Fruit fly (Drosophila melanogaster) whole organism, embryonic: Measurements from ENCODE around the gene SPARC.

Experiments used
- ATbp ChIP-seq: fragments of 200-800 bp; sonication (Bioruptor generic); optimal IDR thresholded peaks from 2 replicates; lab custom pipeline; 2017; ENCODE audit warnings: missing biosample characterization, mild to moderate bottlenecking, missing genetic modification characterization, missing genetic modification reagents
- Asciz ChIP-seq: fragments of 200-800 bp; sonication (Bioruptor generic); optimal IDR thresholded peaks from 2 replicates; lab custom pipeline; 2017; ENCODE audit warnings: missing biosample characterization, mild to moderate bottlenecking, missing genetic modification characterization, missing genetic modification reagents
- CG11247 ChIP-seq: fragments of 200-800 bp; sonication (Bioruptor generic); IDR thresholded peaks from 2 replicates; pipeline ENCODE4 v1.3.6; 2022; ENCODE audit warnings: missing biosample characterization, missing genetic modification characterization
- CG11696 ChIP-seq: fragments of 200-800 bp; sonication (Bioruptor generic); IDR thresholded peaks from 2 replicates; pipeline ENCODE4 v1.3.6; 2022; ENCODE audit warnings: missing biosample characterization, missing genetic modification characterization
- CG14710 ChIP-seq: fragments of 200-800 bp; sonication (Bioruptor generic); optimal IDR thresholded peaks from 3 replicates; lab custom pipeline; 2019; ENCODE audit warnings: missing biosample characterization, mild to moderate bottlenecking, missing genetic modification characterization, moderate library complexity
- CG15514 ChIP-seq: fragments of 200-800 bp; sonication (Bioruptor generic); optimal IDR thresholded peaks from 3 replicates; lab custom pipeline; 2017; ENCODE audit warnings: missing biosample characterization, missing genetic modification characterization, mild to moderate bottlenecking, moderate library complexity, missing genetic modification reagents
- CG18476 ChIP-seq: fragments of 200-800 bp; sonication (Bioruptor generic); optimal IDR thresholded peaks from 2 replicates; lab custom pipeline; 2016; ENCODE audit warnings: missing biosample characterization, mild to moderate bottlenecking, missing genetic modification characterization
- CG31224 ChIP-seq: fragments of 200-800 bp; sonication (Bioruptor generic); IDR thresholded peaks from 2 replicates; pipeline ENCODE4 v1.3.6; 2022; ENCODE audit warnings: missing biosample characterization, missing genetic modification characterization
- CG33213 ChIP-seq: fragments of 200-800 bp; sonication (Bioruptor generic); optimal IDR thresholded peaks from 3 replicates; lab custom pipeline; 2016; ENCODE audit warnings: missing biosample characterization, missing genetic modification characterization
- CG34422 ChIP-seq: fragments of 200-800 bp; sonication (Bioruptor generic); IDR thresholded peaks from 3 replicates; pipeline ENCODE4 v1.3.6; 2022; ENCODE audit warnings: missing biosample characterization, missing genetic modification characterization
- CG3838 ChIP-seq: fragments of 200-800 bp; sonication (Bioruptor generic); optimal IDR thresholded peaks from 3 replicates; lab custom pipeline; 2016; ENCODE audit warnings: missing biosample characterization, missing genetic modification characterization
- CG5180 ChIP-seq: fragments of 200-800 bp; sonication (Bioruptor generic); optimal IDR thresholded peaks from 3 replicates; lab custom pipeline; 2017; ENCODE audit warnings: missing biosample characterization, missing genetic modification characterization, mild to moderate bottlenecking, moderate library complexity, missing genetic modification reagents
- CG5245 ChIP-seq: fragments of 200-800 bp; sonication (Bioruptor generic); optimal IDR thresholded peaks from 3 replicates; lab custom pipeline; 2016; ENCODE audit warnings: missing biosample characterization, missing genetic modification characterization
- CG5953 ChIP-seq: fragments of 200-800 bp; sonication (Bioruptor generic); IDR thresholded peaks from 2 replicates; pipeline ENCODE4 v1.3.6; 2022; ENCODE audit warnings: missing biosample characterization, missing genetic modification characterization
- CG6272 ChIP-seq: fragments of 200-800 bp; sonication (Bioruptor generic); IDR thresholded peaks from 2 replicates; pipeline ENCODE4 v1.3.6; 2022; ENCODE audit warnings: missing biosample characterization, missing genetic modification characterization
- CG7556 ChIP-seq: fragments of 200-800 bp; sonication (Bioruptor generic); optimal IDR thresholded peaks from 2 replicates; lab custom pipeline; 2017; ENCODE audit warnings: missing biosample characterization, mild to moderate bottlenecking, missing genetic modification characterization
- CG8478 ChIP-seq: fragments of >200 bp; optimal IDR thresholded peaks from 2 replicates; lab custom pipeline; 2018
- CG8765 ChIP-seq: fragments of 200-800 bp; sonication (Bioruptor generic); IDR thresholded peaks from 2 replicates; pipeline ENCODE4 v1.3.6; 2022; ENCODE audit warnings: missing biosample characterization, missing genetic modification characterization
- CG9727 ChIP-seq: fragments of 200-800 bp; sonication (Bioruptor generic); optimal IDR thresholded peaks from 3 replicates; lab custom pipeline; 2017; ENCODE audit warnings: missing biosample characterization, mild to moderate bottlenecking, missing genetic modification characterization
- CG9932 ChIP-seq: fragments of 200-800 bp; sonication (Bioruptor generic); IDR thresholded peaks from 2 replicates; pipeline ENCODE4 v1.3.6; 2022; ENCODE audit warnings: missing biosample characterization, missing genetic modification characterization
- Dad ChIP-seq: fragments of 200-800 bp; sonication (Bioruptor generic); optimal IDR thresholded peaks from 3 replicates; lab custom pipeline; 2016; ENCODE audit warnings: missing biosample characterization, missing genetic modification characterization
- Dip3 ChIP-seq: fragments of 200-800 bp; sonication (Bioruptor generic); optimal IDR thresholded peaks from 3 replicates; lab custom pipeline; 2016; ENCODE audit warnings: missing biosample characterization, missing genetic modification characterization
- Doc3 ChIP-seq: fragments of 200-800 bp; sonication (Bioruptor generic); IDR thresholded peaks from 3 replicates; pipeline ENCODE4 v1.3.6; 2022; ENCODE audit warnings: missing biosample characterization, missing genetic modification characterization; ENCODE audit not compliant: partially characterized antibody
- Elba2 ChIP-seq: fragments of 200-800 bp; sonication (Bioruptor generic); optimal IDR thresholded peaks from 3 replicates; lab custom pipeline; 2016; ENCODE audit warnings: missing biosample characterization, missing genetic modification characterization
- H15 ChIP-seq: fragments of 200-800 bp; sonication (Bioruptor generic); IDR thresholded peaks from 3 replicates; pipeline ENCODE4 v1.3.6; 2022; ENCODE audit warnings: missing biosample characterization, missing genetic modification characterization
- HmgD ChIP-seq: fragments of 200-800 bp; sonication (Bioruptor generic); optimal IDR thresholded peaks from 3 replicates; lab custom pipeline; 2016; ENCODE audit warnings: missing biosample characterization, missing genetic modification characterization
- HmgZ ChIP-seq: fragments of 200-800 bp; sonication (Bioruptor generic); optimal IDR thresholded peaks from 2 replicates; lab custom pipeline; 2018; ENCODE audit warnings: missing biosample characterization, mild to moderate bottlenecking, missing genetic modification characterization
- Hmx ChIP-seq: fragments of 200-800 bp; sonication (Bioruptor generic); optimal IDR thresholded peaks from 2 replicates; lab custom pipeline; 2016; ENCODE audit warnings: missing biosample characterization, missing genetic modification characterization
- Hr39 ChIP-seq: fragments of >200 bp; optimal IDR thresholded peaks from 2 replicates; lab custom pipeline; 2017
- az2 ChIP-seq: fragments of 200-800 bp; sonication (Bioruptor generic); optimal IDR thresholded peaks from 3 replicates; lab custom pipeline; 2016; ENCODE audit warnings: missing biosample characterization, missing genetic modification characterization
- btn ChIP-seq: fragments of 200-800 bp; sonication (Bioruptor generic); optimal IDR thresholded peaks from 2 replicates; lab custom pipeline; 2016; ENCODE audit warnings: missing biosample characterization, missing genetic modification characterization
- chinmo ChIP-seq: fragments of 200-800 bp; sonication (Bioruptor generic); IDR thresholded peaks from 4 replicates; pipeline ENCODE4 v1.3.6; 2022; ENCODE audit warnings: missing biosample characterization, missing genetic modification characterization; ENCODE audit not compliant: partially characterized antibody
- dan ChIP-seq: fragments of 200-800 bp; sonication (Bioruptor generic); IDR thresholded peaks from 2 replicates; pipeline ENCODE4 v1.3.6; 2022; ENCODE audit warnings: missing biosample characterization, missing genetic modification characterization
- danr ChIP-seq: fragments of 200-800 bp; sonication (Bioruptor generic); IDR thresholded peaks from 2 replicates; pipeline ENCODE4 v1.3.6; 2022; ENCODE audit warnings: missing biosample characterization, missing genetic modification characterization
- dm ChIP-seq: fragments of 200-800 bp; sonication (Bioruptor generic); optimal IDR thresholded peaks from 3 replicates; lab custom pipeline; 2016; ENCODE audit warnings: missing biosample characterization, missing genetic modification characterization
- dmrt11E ChIP-seq: fragments of 200-800 bp; sonication (Bioruptor generic); optimal IDR thresholded peaks from 3 replicates; lab custom pipeline; 2018; ENCODE audit warnings: missing biosample characterization, mild to moderate bottlenecking, missing genetic modification characterization, moderate library complexity
- ems ChIP-seq: fragments of 200-800 bp; sonication (Bioruptor generic); optimal IDR thresholded peaks from 3 replicates; lab custom pipeline; 2016; ENCODE audit warnings: missing biosample characterization, missing genetic modification characterization
- gcm2 ChIP-seq: fragments of 200-800 bp; sonication (Bioruptor generic); optimal IDR thresholded peaks from 2 replicates; lab custom pipeline; 2016; ENCODE audit warnings: missing biosample characterization, missing genetic modification characterization
- lbe ChIP-seq: fragments of 200-800 bp; sonication (Bioruptor generic); optimal IDR thresholded peaks from 2 replicates; lab custom pipeline; 2016; ENCODE audit warnings: missing biosample characterization, mild to moderate bottlenecking, missing genetic modification characterization
- otp ChIP-seq: fragments of 200-800 bp; sonication (Bioruptor generic); IDR thresholded peaks from 3 replicates; pipeline ENCODE4, ENCODE4 v1.3.6; 2022; ENCODE audit warnings: missing biosample characterization, missing genetic modification characterization
- p53 ChIP-seq: fragments of 200-800 bp; sonication (Bioruptor generic); optimal IDR thresholded peaks from 2 replicates; lab custom pipeline; 2016; ENCODE audit warnings: missing biosample characterization, missing genetic modification characterization
- pan ChIP-seq, 4 experiments: fragments of >200 bp in 3 of 4; fragments of 200-800 bp in 1 of 4; sonication (Bioruptor generic) in 1 of 4; optimal IDR thresholded peaks in 3 of 4; IDR thresholded peaks in 1 of 4; 2 replicates each; pipeline versions ENCODE4 v1.3.6 to Lab custom; 2017 to 2022; ENCODE audit warnings: missing biosample characterization in 2 of 4, missing genetic modification characterization in 2 of 4, mixed read lengths in 1 of 4
- peb ChIP-seq: fragments of 200-800 bp; sonication (Bioruptor generic); IDR thresholded peaks from 2 replicates; pipeline ENCODE4 v1.3.6; 2022; ENCODE audit warnings: missing biosample characterization, missing genetic modification characterization
- sc ChIP-seq, 3 experiments: fragments of >200 bp in 2 of 3; fragments of 200-800 bp in 1 of 3; sonication (Bioruptor generic) in 1 of 3; optimal IDR thresholded peaks; 2 replicates in 2 of 3; 3 replicates in 1 of 3; lab custom pipeline; 2017; ENCODE audit warnings: mild to moderate bottlenecking in 1 of 3, missing biosample characterization in 1 of 3, missing genetic modification characterization in 1 of 3, missing genetic modification reagents in 1 of 3
- schlank ChIP-seq: fragments of 200-800 bp; sonication (Bioruptor generic); optimal IDR thresholded peaks from 2 replicates; lab custom pipeline; 2018; ENCODE audit warnings: missing biosample characterization, mild to moderate bottlenecking, missing genetic modification characterization
- sr ChIP-seq: fragments of 200-800 bp; sonication (Bioruptor generic); IDR thresholded peaks from 3 replicates; pipeline ENCODE4 v1.3.6; 2022; ENCODE audit warnings: missing biosample characterization, missing genetic modification characterization
- trem ChIP-seq: fragments of 200-800 bp; optimal IDR thresholded peaks from 3 replicates; lab custom pipeline; 2019; ENCODE audit warnings: missing biosample characterization, mild to moderate bottlenecking, missing genetic modification characterization, moderate library complexity
- ttk ChIP-seq: fragments of 200-800 bp; sonication (Bioruptor generic); IDR thresholded peaks from 2 replicates; pipeline ENCODE4 v2.1.2; 2022; ENCODE audit warnings: missing biosample characterization, missing genetic modification characterization
- tx ChIP-seq: fragments of 200-800 bp; sonication (Bioruptor generic); optimal IDR thresholded peaks from 2 replicates; lab custom pipeline; 2016; ENCODE audit warnings: missing biosample characterization, missing genetic modification characterization

The SPARC gene

DNA sequence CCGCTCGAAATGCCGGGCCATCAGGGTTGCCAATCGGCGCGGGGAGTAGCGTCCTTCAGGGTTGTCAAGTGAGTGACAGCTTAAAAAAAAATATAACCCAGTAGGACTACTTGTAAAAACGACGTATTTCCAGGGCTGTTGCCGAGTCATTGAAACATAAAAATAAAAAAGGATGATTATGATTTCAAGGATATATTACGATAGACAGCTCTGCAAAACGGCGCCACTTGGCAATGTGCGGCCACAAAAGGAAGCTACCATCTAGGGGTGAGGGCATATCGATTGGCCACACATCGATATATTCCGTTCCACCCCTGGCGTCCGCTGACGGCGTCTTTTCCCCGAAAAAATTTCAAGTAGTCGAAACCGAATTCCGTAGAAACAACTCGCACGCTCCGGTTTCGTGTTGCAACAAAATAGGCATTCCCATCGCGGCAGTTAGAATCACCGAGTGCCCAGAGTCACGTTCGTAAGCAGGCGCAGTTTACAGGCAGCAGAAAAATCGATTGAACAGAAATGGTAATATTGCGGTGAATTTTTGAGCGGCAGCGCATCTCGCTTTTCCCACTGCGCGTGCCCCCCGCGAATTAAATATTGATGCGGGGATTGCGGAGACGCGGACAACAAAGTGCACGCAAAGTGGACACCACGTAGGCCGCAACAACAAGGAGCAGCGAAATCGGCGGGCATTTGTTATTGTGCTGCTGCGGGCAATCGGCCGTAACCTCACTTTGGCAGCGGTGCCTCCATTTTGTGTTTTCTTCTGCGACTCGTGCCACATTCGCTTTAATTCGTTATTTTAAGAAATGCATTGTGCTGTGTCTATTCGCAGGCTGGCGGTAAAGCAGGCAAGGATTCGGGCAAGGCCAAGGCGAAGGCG lies 5.0 kb downstream of the SPARC start, which contains the start of the genes ball and His2Av (continued):
- peak; percentile 28 for TF ChIP-seq Asciz (GFP tag; lab: Kevin White, UChicago)
- TF ChIP-seq CG34422 (GFP tag; lab: Robert Waterston, UW) = peak; percentile 83
- peak; percentile 53 for TF ChIP-seq lbe
- peak; percentile 82 for TF ChIP-seq Elba2 (GFP tag; lab: Kevin White, UChicago)
- peak; percentile 89 for TF ChIP-seq CG14710
- TF ChIP-seq pan (optimal IDR thresholded peaks at IDR 0.05; lab: Kevin White, UChicago) = no peak
- TF ChIP-seq pan (GFP tag; optimal IDR thresholded peaks at IDR 0.05 in 1 of 2, IDR thresholded peaks at IDR 0.05 in 1 of 2) = peak in 1 of 2 experiments; percentile 86
- peak; percentile 77 for TF ChIP-seq CG6272 (GFP tag; lab: Robert Waterston, UW)
- TF ChIP-seq CG9727 = peak; percentile 87
- peak; percentile 82 for TF ChIP-seq p53 (GFP tag; lab: Kevin White, UChicago)
- TF ChIP-seq trem (tag; lab: Kevin White, UChicago) = peak; percentile 89
- TF ChIP-seq az2 (GFP tag; lab: Kevin White, UChicago) = peak; percentile 90
- TF ChIP-seq danr (GFP tag; lab: Robert Waterston, UW) = no peak
- TF ChIP-seq btn (GFP tag; lab: Kevin White, UChicago) = peak; percentile 82
- TF ChIP-seq HmgZ = peak; percentile 90
- TF ChIP-seq Dip3 (GFP tag; lab: Kevin White, UChicago) = peak; percentile 87
- TF ChIP-seq schlank (tag; lab: Kevin White, UChicago) = peak; percentile 55
- TF ChIP-seq CG8765 (GFP tag; lab: Robert Waterston, UW) = peak; percentile 78
- peak; percentile 89; the same call in 2 of the 3 replicates for TF ChIP-seq otp
- peak; percentile 88 for TF ChIP-seq CG15514
- peak; percentile 94 for TF ChIP-seq CG33213 (GFP tag; lab: Kevin White, UChicago)
- 0 out of 2 replicates have a peak, but pooled peaks have one; percentile 27 for TF ChIP-seq CG11696
- peak; percentile 44 for TF ChIP-seq CG5180 (GFP tag; lab: Kevin White, UChicago)
- peak; percentile 27 for TF ChIP-seq Hmx (GFP tag; lab: Kevin White, UChicago)
- TF ChIP-seq chinmo = peak; percentile 95
- peak; percentile 49; the same call in 1 of the 2 replicates for TF ChIP-seq CG31224 (GFP tag; lab: Robert Waterston, UW)
- no peak for TF ChIP-seq sr
- peak; percentile 71 for TF ChIP-seq CG18476
- TF ChIP-seq ATbp (GFP tag; lab: Kevin White, UChicago) = peak; percentile 69
- TF ChIP-seq dan (GFP tag; lab: Robert Waterston, UW) = no peak
- peak; percentile 53 for TF ChIP-seq CG3838 (GFP tag; lab: Kevin White, UChicago)
- peak; percentile 89 for TF ChIP-seq tx (GFP tag; lab: Kevin White, UChicago)
- TF ChIP-seq gcm2 (GFP tag; lab: Kevin White, UChicago) = peak; percentile 53
- peak; percentile 81 for TF ChIP-seq Dad
- peak; percentile 88 for TF ChIP-seq ems (GFP tag; lab: Kevin White, UChicago)
- TF ChIP-seq dmrt11E (tag; lab: Kevin White, UChicago) = peak; percentile 78
- peak; percentile 65 for TF ChIP-seq CG7556
- no peak for TF ChIP-seq sc (optimal IDR thresholded peaks at IDR 0.05; lab: Kevin White, UChicago)
- TF ChIP-seq sc (GFP tag; optimal IDR thresholded peaks at IDR 0.05; lab: Kevin White, UChicago) = peak; percentile 22
- TF ChIP-seq CG9932 = peak; percentile 90
- TF ChIP-seq CG8478 = no peak
- TF ChIP-seq CG5245 (GFP tag; lab: Kevin White, UChicago) = peak; percentile 81
- peak; percentile 86 for TF ChIP-seq Doc3 (GFP tag; lab: Robert Waterston, UW)
- TF ChIP-seq CG11247 (GFP tag; lab: Robert Waterston, UW) = peak; percentile 83
- TF ChIP-seq HmgD (GFP tag; lab: Kevin White, UChicago) = peak; percentile 65
- peak; percentile 60; the same call in 1 of the 2 replicates for TF ChIP-seq CG5953 (GFP tag; lab: Robert Waterston, UW)
- TF ChIP-seq ttk (GFP tag; lab: Robert Waterston, UW) = peak; percentile 64
- peak; percentile 74 for TF ChIP-seq dm (GFP tag; lab: Kevin White, UChicago)
- peak; percentile 83 for TF ChIP-seq H15
- no peak for TF ChIP-seq Hr39 (lab: Kevin White, UChicago)
- peak; percentile 34; the same call in 1 of the 2 replicates for TF ChIP-seq peb (GFP tag; lab: Robert Waterston, UW)
